Worm (Caenorhabditis elegans) whole organism, L1 larva: ENCODE data around the gene nep-26.

Experiments
- F16B12.6 ChIP-seq: fragments of 150-350 bp; optimal IDR thresholded peaks from 2 replicates; lab custom pipeline; 2014; ENCODE audit warnings: missing biosample characterization, missing genetic modification characterization
- alr-1 ChIP-seq: fragments of 200-800 bp; sonication (Bioruptor generic); optimal IDR thresholded peaks from 2 replicates; lab custom pipeline; 2018; ENCODE audit warnings: borderline replicate concordance, mild to moderate bottlenecking, missing genetic modification characterization, missing compliant biosample characterization
- aly-2 ChIP-seq: fragments of 150-350 bp; optimal IDR thresholded peaks from 2 replicates; lab custom pipeline; 2014; ENCODE audit warnings: missing biosample characterization, missing genetic modification characterization
- ama-1 ChIP-seq: fragments of 150-350 bp; optimal IDR thresholded peaks from 2 replicates; lab custom pipeline; 2014
- blmp-1 ChIP-seq: fragments of 150-350 bp; optimal IDR thresholded peaks from 2 replicates; lab custom pipeline; 2014; ENCODE audit warnings: missing biosample characterization, missing genetic modification characterization
- ceh-90 ChIP-seq: sonication (generic microtip); optimal IDR thresholded peaks from 2 replicates; lab custom pipeline; 2016; ENCODE audit warnings: missing genetic modification characterization, missing compliant biosample characterization
- ces-1 ChIP-seq: fragments of 150-350 bp; optimal IDR thresholded peaks from 2 replicates; lab custom pipeline; 2014; ENCODE audit warnings: missing biosample characterization, missing genetic modification reagents, missing genetic modification characterization
- dsc-1 ChIP-seq: sonication (generic microtip); optimal IDR thresholded peaks from 2 replicates; lab custom pipeline; 2016; ENCODE audit warnings: mild to moderate bottlenecking, missing genetic modification characterization, missing compliant biosample characterization
- efl-1 ChIP-seq, 4 experiments: fragments of 150-350 bp; optimal IDR thresholded peaks in 3 of 4; peaks in 1 of 4; 1 replicate in 1 of 4; 2 replicates in 3 of 4; lab custom pipeline; 2014; ENCODE audit warnings: missing biosample characterization in 2 of 4, missing genetic modification characterization in 2 of 4, missing genetic modification reagents in 2 of 4
- egl-13 ChIP-seq: sonication (generic microtip); optimal IDR thresholded peaks from 2 replicates; lab custom pipeline; 2016; ENCODE audit warnings: missing genotype, missing genetic modification reagents, missing genetic modification characterization, missing compliant biosample characterization
- elt-3 ChIP-seq, 6 experiments: fragments of 150-350 bp in 1 of 6; sonication (generic microtip); optimal IDR thresholded peaks; 2 replicates each; lab custom pipeline; 2017 to 2018; ENCODE audit warnings: missing biosample characterization in 6 of 6, missing genetic modification characterization in 6 of 6, inconsistent platforms in 1 of 6
- fkh-10 ChIP-seq: sonication (generic microtip); optimal IDR thresholded peaks from 2 replicates; lab custom pipeline; 2017; ENCODE audit warnings: missing biosample characterization, missing genetic modification reagents, missing genetic modification characterization
- fkh-8 ChIP-seq: sonication (generic microtip); optimal IDR thresholded peaks from 2 replicates; lab custom pipeline; 2016; ENCODE audit warnings: mild to moderate bottlenecking, missing genetic modification characterization, missing compliant biosample characterization
- hlh-17 ChIP-seq: fragments of 200-800 bp; sonication (Bioruptor generic); optimal IDR thresholded peaks from 2 replicates; lab custom pipeline; 2018; ENCODE audit warnings: missing genetic modification characterization, mild to moderate bottlenecking, missing compliant biosample characterization, moderate library complexity, borderline replicate concordance
- isw-1 ChIP-seq: fragments of 200-800 bp; sonication (Bioruptor generic); IDR thresholded peaks from 2 replicates; pipeline ENCODE4 v1.3.6; 2022; ENCODE audit warnings: missing genetic modification characterization, missing compliant biosample characterization
- lin-13 ChIP-seq: fragments of 150-350 bp; optimal IDR thresholded peaks from 2 replicates; lab custom pipeline; 2014; ENCODE audit warnings: missing biosample characterization, missing genetic modification reagents, missing genetic modification characterization
- lin-14 ChIP-seq: fragments of 200-800 bp; sonication (Bioruptor generic); optimal IDR thresholded peaks from 2 replicates; lab custom pipeline; 2018; ENCODE audit warnings: mild to moderate bottlenecking, missing genetic modification characterization, moderate library complexity, missing compliant biosample characterization
- lin-39 ChIP-seq: fragments of 150-350 bp; optimal IDR thresholded peaks from 2 replicates; lab custom pipeline; 2014; ENCODE audit warnings: missing biosample characterization, missing genetic modification reagents, missing genetic modification characterization
- lsy-2 ChIP-seq, 2 experiments: fragments of 150-350 bp; optimal IDR thresholded peaks; 2 replicates each; lab custom pipeline; 2014; ENCODE audit warnings: missing biosample characterization in 2 of 2, missing genetic modification characterization in 2 of 2
- mab-9 ChIP-seq: fragments of 200-800 bp; sonication (Bioruptor generic); IDR thresholded peaks from 2 replicates; pipeline ENCODE4 v1.3.6; 2022; ENCODE audit warnings: missing genetic modification reagents, missing genetic modification characterization, missing compliant biosample characterization
- mdl-1 ChIP-seq, 2 experiments: fragments of 150-350 bp; optimal IDR thresholded peaks; 2 replicates each; lab custom pipeline; 2014 to 2017; ENCODE audit warnings: missing biosample characterization in 2 of 2, missing genetic modification characterization in 2 of 2, inconsistent platforms in 1 of 2
- nhr-12 ChIP-seq: sonication (generic microtip); optimal IDR thresholded peaks from 2 replicates; lab custom pipeline; 2017; ENCODE audit warnings: missing biosample characterization, missing genetic modification characterization
- nhr-20 ChIP-seq: sonication (generic microtip); optimal IDR thresholded peaks from 2 replicates; lab custom pipeline; 2016; ENCODE audit warnings: mild to moderate bottlenecking, missing genetic modification characterization, missing compliant biosample characterization
- nhr-237 ChIP-seq: fragments of 150-350 bp; optimal IDR thresholded peaks from 2 replicates; lab custom pipeline; 2014; ENCODE audit warnings: missing biosample characterization, missing genetic modification characterization
- nhr-71 ChIP-seq: sonication (generic microtip); optimal IDR thresholded peaks from 2 replicates; lab custom pipeline; 2016; ENCODE audit warnings: mild to moderate bottlenecking, missing genetic modification characterization, moderate library complexity, missing compliant biosample characterization
- nhr-76 ChIP-seq: sonication (generic microtip); optimal IDR thresholded peaks from 2 replicates; lab custom pipeline; 2017; ENCODE audit warnings: missing biosample characterization, missing genetic modification characterization
- nhr-77 ChIP-seq: fragments of 150-350 bp; optimal IDR thresholded peaks from 2 replicates; lab custom pipeline; 2014; ENCODE audit warnings: missing biosample characterization, missing genetic modification characterization
- nhr-84 ChIP-seq: sonication (generic microtip); optimal IDR thresholded peaks from 2 replicates; lab custom pipeline; 2017; ENCODE audit warnings: missing biosample characterization, missing genetic modification characterization
- pag-3 ChIP-seq: sonication (generic microtip); optimal IDR thresholded peaks from 2 replicates; lab custom pipeline; 2017; ENCODE audit warnings: missing genetic modification characterization, mild to moderate bottlenecking, missing compliant biosample characterization, antibody characterized with exemption, borderline replicate concordance; ENCODE audit not compliant: insufficient read depth
- rnt-1 ChIP-seq: sonication (generic microtip); optimal IDR thresholded peaks from 2 replicates; lab custom pipeline; 2016; ENCODE audit warnings: mild to moderate bottlenecking, missing genetic modification characterization, moderate library complexity, missing compliant biosample characterization
- snpc-4 ChIP-seq: fragments of 150-350 bp; optimal IDR thresholded peaks from 2 replicates; lab custom pipeline; 2014; ENCODE audit warnings: missing biosample characterization, missing genetic modification characterization
- snu-23 ChIP-seq: sonication (generic microtip); optimal IDR thresholded peaks from 2 replicates; lab custom pipeline; 2016; ENCODE audit warnings: missing genetic modification characterization, missing compliant biosample characterization
- sox-4 ChIP-seq: sonication (generic microtip); optimal IDR thresholded peaks from 2 replicates; lab custom pipeline; 2016; ENCODE audit warnings: missing genetic modification characterization, missing compliant biosample characterization
- sptf-1 ChIP-seq: fragments of 150-350 bp; optimal IDR thresholded peaks from 2 replicates; lab custom pipeline; 2014; ENCODE audit warnings: missing biosample characterization, missing genetic modification characterization
- sup-37 ChIP-seq: fragments of 200-800 bp; sonication (Bioruptor generic); optimal IDR thresholded peaks from 2 replicates; lab custom pipeline; 2018; ENCODE audit warnings: mild to moderate bottlenecking, missing genetic modification characterization, missing compliant biosample characterization
- tbx-2 ChIP-seq: sonication (generic microtip); optimal IDR thresholded peaks from 2 replicates; lab custom pipeline; 2016; ENCODE audit warnings: missing genetic modification characterization, missing compliant biosample characterization
- unc-130 ChIP-seq: fragments of 150-350 bp; optimal IDR thresholded peaks from 2 replicates; lab custom pipeline; 2017; ENCODE audit warnings: missing biosample characterization, missing genetic modification characterization, inconsistent platforms
- unc-30 ChIP-seq: sonication (generic microtip); optimal IDR thresholded peaks from 2 replicates; lab custom pipeline; 2017; ENCODE audit warnings: missing biosample characterization, missing genetic modification characterization
- unc-86 ChIP-seq: sonication (generic microtip); optimal IDR thresholded peaks from 2 replicates; lab custom pipeline; 2016; ENCODE audit warnings: missing genetic modification characterization, missing compliant biosample characterization
- unc-98 ChIP-seq: fragments of 200-800 bp; sonication (Bioruptor generic); IDR thresholded peaks from 2 replicates; pipeline ENCODE4 v1.3.6; 2022; ENCODE audit warnings: missing genetic modification characterization, missing compliant biosample characterization
- vab-15 ChIP-seq: sonication (generic microtip); optimal IDR thresholded peaks from 2 replicates; lab custom pipeline; 2017; ENCODE audit warnings: missing genotype, mild to moderate bottlenecking, missing genetic modification characterization, missing compliant biosample characterization
- ztf-11 ChIP-seq, 2 experiments: sonication (generic microtip); optimal IDR thresholded peaks; 2 replicates each; lab custom pipeline; 2016 to 2017; ENCODE audit warnings: missing genetic modification characterization in 2 of 2, missing biosample characterization in 1 of 2, missing compliant biosample characterization in 1 of 2
- ztf-4 ChIP-seq: fragments of 150-350 bp; optimal IDR thresholded peaks from 2 replicates; lab custom pipeline; 2014; ENCODE audit warnings: missing biosample characterization, missing genetic modification characterization

Gene nep-26

DNA sequence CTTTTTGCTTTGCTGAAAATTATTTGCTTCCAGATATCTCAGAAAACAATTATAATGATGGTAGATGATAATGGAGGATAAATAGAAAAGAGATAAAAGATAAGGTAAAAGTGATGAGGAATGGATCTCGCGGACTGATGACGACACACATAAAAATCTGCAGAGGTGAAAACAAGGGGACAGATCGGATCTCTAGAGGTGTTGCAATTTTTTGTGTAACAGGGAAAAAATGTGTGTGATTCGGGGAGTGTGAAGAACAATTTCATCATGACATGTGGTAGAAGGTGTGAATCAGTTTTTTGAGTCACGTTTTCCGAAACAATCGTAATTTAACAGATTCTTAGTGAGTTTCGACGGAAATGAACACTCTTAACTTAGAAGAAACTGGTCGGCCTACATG, 11.0 kb downstream of the nep-26 start:
- TF ChIP-seq snu-23 (GFP tag; lab: Kevin White, UChicago) (peak; percentile 29), ztf-4 (no peak), ama-1 (no peak), elt-3 (tag; optimal IDR thresholded peaks at IDR 0.05; lab: Kevin White, UChicago) (peak in 1 of 6 experiments; percentile 29), fkh-10 (no peak), unc-86 (tag; lab: Kevin White, UChicago) (no peak), unc-130 (tag; lab: Kevin White, UChicago) (peak; percentile 45), snpc-4 (tag; lab: Kevin White, UChicago) (no peak), lsy-2 (tag; optimal IDR thresholded peaks at IDR 0.05; lab: Kevin White, UChicago) (peak in 1 of 2 experiments; percentile 1), hlh-17 (GFP tag; lab: Kevin White, UChicago) (no peak), nhr-76 (tag; lab: Kevin White, UChicago) (no peak), blmp-1 (tag; lab: Kevin White, UChicago) (peak; percentile 91), isw-1 (GFP tag; lab: Robert Waterston, UW) (no peak), sup-37 (no peak), sox-4 (tag; lab: Kevin White, UChicago) (no peak), nhr-20 (peak; percentile 2), mdl-1 (tag; optimal IDR thresholded peaks at IDR 0.05; lab: Kevin White, UChicago) (no peak), lin-14 (peak; percentile 67), nhr-77 (tag; lab: Kevin White, UChicago) (no peak), nhr-237 (tag; lab: Kevin White, UChicago) (no peak), ces-1 (no peak), mab-9 (GFP tag; lab: Robert Waterston, UW) (no peak), efl-1 (optimal IDR thresholded peaks at IDR 0.05; lab: Kevin White, UChicago) (no peak), efl-1 (GFP tag; optimal IDR thresholded peaks at IDR 0.05 in 1 of 2; lab: Kevin White, UChicago) (no peak), nhr-71 (tag; lab: Kevin White, UChicago) (peak; percentile 53), alr-1 (tag; lab: Kevin White, UChicago) (no peak), nhr-84 (tag; lab: Kevin White, UChicago) (no peak), rnt-1 (tag; lab: Kevin White, UChicago) (peak; percentile 44)

DNA sequence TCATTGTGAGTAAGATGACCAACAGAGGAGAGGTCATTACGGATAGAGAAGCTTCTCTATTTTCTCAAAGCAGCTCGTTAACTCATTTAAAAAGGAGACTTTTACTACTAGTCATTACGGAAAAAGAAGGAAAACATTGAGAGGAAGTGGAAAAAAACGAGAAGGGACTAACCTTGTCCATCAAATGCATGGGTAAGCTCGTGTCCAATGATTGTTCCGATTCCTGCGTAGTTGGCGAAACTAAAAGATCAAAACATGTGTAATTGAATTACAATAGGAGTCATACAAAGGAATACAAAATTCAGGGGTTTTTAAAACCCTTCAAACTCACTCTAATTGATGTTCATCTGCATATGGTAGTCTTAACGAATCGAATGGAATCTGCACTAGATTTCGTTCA, 14.9 kb downstream of the nep-26 start:
- TF ChIP-seq sptf-1 (tag; lab: Kevin White, UChicago), result no peak
- no peak for TF ChIP-seq snu-23 (GFP tag; lab: Kevin White, UChicago)
- TF ChIP-seq pag-3 (tag; lab: Kevin White, UChicago), result no peak
- TF ChIP-seq unc-30 (tag; lab: Kevin White, UChicago), result no peak
- TF ChIP-seq vab-15 (tag; lab: Kevin White, UChicago), result no peak
- TF ChIP-seq tbx-2 (tag; lab: Kevin White, UChicago), result no peak
- TF ChIP-seq lin-39, result no peak
- TF ChIP-seq snpc-4 (tag; lab: Kevin White, UChicago), result no peak
- TF ChIP-seq F16B12.6 (tag; lab: Kevin White, UChicago), result no peak
- TF ChIP-seq aly-2 (tag; lab: Kevin White, UChicago), result no peak
- no peak for TF ChIP-seq egl-13 (tag; lab: Kevin White, UChicago)
- TF ChIP-seq nhr-12 (tag; lab: Kevin White, UChicago), result no peak
- no peak for TF ChIP-seq ztf-11 (tag; optimal IDR thresholded peaks at IDR 0.05; lab: Kevin White, UChicago)
- TF ChIP-seq unc-98 (GFP tag; lab: Robert Waterston, UW), result no peak
- no peak for TF ChIP-seq mdl-1 (tag; optimal IDR thresholded peaks at IDR 0.05; lab: Kevin White, UChicago)
- TF ChIP-seq lin-13 (GFP tag; lab: Kevin White, UChicago), result no peak
- TF ChIP-seq, all 84 proteins: peak for 0

DNA sequence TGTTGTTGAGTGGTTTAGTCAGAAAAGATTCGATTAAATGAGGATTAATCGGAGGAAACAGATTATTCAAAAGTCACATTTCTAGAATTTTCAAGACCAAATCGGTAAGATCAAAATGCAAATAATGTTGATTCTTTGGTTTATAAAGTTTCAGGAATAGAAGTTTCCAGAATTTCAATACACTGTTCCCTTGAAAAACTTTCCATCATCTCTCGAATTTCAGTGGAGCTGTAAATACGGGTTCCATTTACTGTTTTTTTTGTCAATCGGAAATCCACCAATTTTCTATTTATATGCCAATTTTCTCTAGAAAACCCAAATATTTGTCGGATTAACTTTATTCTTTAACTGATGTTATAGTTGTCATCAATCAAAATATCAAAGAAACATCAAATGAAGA, 16.8 kb downstream of the nep-26 start:
- TF ChIP-seq dsc-1 (tag; lab: Kevin White, UChicago) (peak; percentile 56), fkh-8 (tag; lab: Kevin White, UChicago) (peak; percentile 33), ztf-4 (no peak), ceh-90 (tag; lab: Kevin White, UChicago) (no peak)
